Fruit fly (Drosophila melanogaster) whole organism, embryonic: ENCODE results near the gene CG9263.

Experiments used
- CG10979 ChIP-seq: fragments of 200-800 bp; sonication (Bioruptor generic); optimal IDR thresholded peaks from 2 replicates; lab custom pipeline; 2018; ENCODE audit warnings: missing biosample characterization, mild to moderate bottlenecking, missing genetic modification characterization, moderate library complexity
- CG11695 ChIP-seq: fragments of 200-800 bp; sonication (Bioruptor generic); IDR thresholded peaks from 3 replicates; pipeline ENCODE4 v1.3.6; 2022; ENCODE audit warnings: missing biosample characterization, missing genetic modification characterization
- CG13624 ChIP-seq: fragments of 200-800 bp; sonication (Bioruptor generic); optimal IDR thresholded peaks from 2 replicates; lab custom pipeline; 2016; ENCODE audit warnings: missing biosample characterization, missing genetic modification characterization
- CG34224 ChIP-seq: fragments of 200-800 bp; sonication (Bioruptor generic); IDR thresholded peaks from 3 replicates; pipeline ENCODE4 v1.3.6; 2022; ENCODE audit warnings: missing biosample characterization, missing genetic modification characterization; ENCODE audit not compliant: partially characterized antibody
- CG42726 ChIP-seq: fragments of 200-800 bp; sonication (Bioruptor generic); IDR thresholded peaks from 2 replicates; pipeline ENCODE4 v1.3.6; 2022; ENCODE audit warnings: missing biosample characterization, missing genetic modification characterization; ENCODE audit not compliant: partially characterized antibody
- CG9797 ChIP-seq: fragments of 200-800 bp; sonication (Bioruptor generic); optimal IDR thresholded peaks from 3 replicates; lab custom pipeline; 2018; ENCODE audit warnings: missing biosample characterization, mild to moderate bottlenecking, missing genetic modification characterization
- Hand ChIP-seq: fragments of 200-800 bp; sonication (Bioruptor generic); optimal IDR thresholded peaks from 2 replicates; lab custom pipeline; 2017; ENCODE audit warnings: mild to moderate bottlenecking, missing biosample characterization, missing genetic modification reagents, missing genetic modification characterization
- Jarid2 ChIP-seq: fragments of 200-800 bp; sonication (Bioruptor generic); optimal IDR thresholded peaks from 3 replicates; lab custom pipeline; 2017; ENCODE audit warnings: mild to moderate bottlenecking, missing biosample characterization, missing genetic modification reagents, missing genetic modification characterization
- Nf-YA ChIP-seq: fragments of 200-800 bp; sonication (Bioruptor generic); IDR thresholded peaks from 2 replicates; pipeline ENCODE4 v1.3.6; 2022; ENCODE audit warnings: missing biosample characterization, missing genetic modification characterization
- Nf-YB ChIP-seq: fragments of 200-800 bp; sonication (Bioruptor generic); optimal IDR thresholded peaks from 3 replicates; lab custom pipeline; 2019; ENCODE audit warnings: missing biosample characterization, mild to moderate bottlenecking, missing genetic modification characterization, moderate library complexity
- PHDP ChIP-seq: fragments of 200-800 bp; sonication (Bioruptor generic); optimal IDR thresholded peaks from 3 replicates; lab custom pipeline; 2018; ENCODE audit warnings: missing biosample characterization, mild to moderate bottlenecking, missing genetic modification characterization, moderate library complexity
- bowl ChIP-seq: fragments of 200-800 bp; sonication (Bioruptor generic); IDR thresholded peaks from 2 replicates; pipeline ENCODE4 v1.3.6; 2022; ENCODE audit warnings: missing biosample characterization, missing genetic modification characterization
- h ChIP-seq: fragments of >200 bp; optimal IDR thresholded peaks from 2 replicates; lab custom pipeline; 2017
- ranshi ChIP-seq: fragments of 200-800 bp; sonication (Bioruptor generic); IDR thresholded peaks from 2 replicates; pipeline ENCODE4 v1.3.6; 2022; ENCODE audit warnings: missing biosample characterization, missing genetic modification characterization

DNA sequence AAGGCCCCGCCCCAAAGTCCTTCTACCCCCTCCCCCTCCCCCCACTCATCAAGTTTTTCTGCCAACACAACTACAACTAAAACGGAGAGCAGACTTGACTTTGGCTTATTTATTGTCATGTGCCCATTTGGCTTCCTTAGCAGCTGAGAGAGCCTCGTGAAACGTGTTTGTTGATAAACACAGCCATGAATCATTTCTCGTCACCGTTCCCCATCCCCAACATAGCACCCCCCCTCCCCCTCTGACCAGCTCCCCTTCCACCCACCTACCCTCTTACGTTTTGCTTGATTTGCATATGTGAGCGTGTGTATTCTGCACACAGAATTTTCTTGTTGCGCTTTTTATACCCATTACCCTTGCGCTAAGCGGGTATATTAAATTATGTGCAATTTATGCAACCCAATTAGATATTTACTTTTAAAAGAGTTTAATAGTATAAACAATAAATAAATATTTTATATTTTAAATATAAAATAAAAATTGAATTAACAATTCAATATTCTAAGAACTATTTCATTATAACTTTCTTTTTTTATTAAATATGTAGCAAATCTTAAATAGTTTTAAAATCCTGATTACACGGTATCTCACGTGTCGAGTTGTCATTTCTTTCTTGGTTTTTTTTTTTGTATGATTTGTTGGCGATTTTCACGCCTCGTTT, 29.5 kb upstream of the CG9263 start:
- no peak for TF ChIP-seq ranshi (GFP tag; lab: Robert Waterston, UW)
- TF ChIP-seq CG10979 (tag; lab: Kevin White, UChicago), result peak; percentile 15
- TF ChIP-seq Nf-YA (GFP tag; lab: Robert Waterston, UW), result no peak
- no peak for TF ChIP-seq CG34224 (GFP tag; lab: Robert Waterston, UW)
- TF ChIP-seq PHDP (tag; lab: Kevin White, UChicago), result peak; percentile 14
- no peak for TF ChIP-seq bowl
- no peak for TF ChIP-seq Jarid2 (GFP tag; lab: Kevin White, UChicago)
- TF ChIP-seq CG9797, result no peak
- TF ChIP-seq CG13624 (GFP tag; lab: Kevin White, UChicago), result no peak
- no peak for TF ChIP-seq CG42726 (GFP tag; lab: Robert Waterston, UW)
- 0 out of 3 replicates have a peak, but pooled peaks have one; percentile 20 for TF ChIP-seq CG11695
- TF ChIP-seq Hand (GFP tag; lab: Kevin White, UChicago), result no peak
- TF ChIP-seq h (lab: Kevin White, UChicago), result no peak
- TF ChIP-seq Nf-YB (GFP tag; lab: Kevin White, UChicago), result no peak
